Fruit fly (Drosophila melanogaster): ENCODE data around the gene GILT1.

Gene GILT1

DNA sequence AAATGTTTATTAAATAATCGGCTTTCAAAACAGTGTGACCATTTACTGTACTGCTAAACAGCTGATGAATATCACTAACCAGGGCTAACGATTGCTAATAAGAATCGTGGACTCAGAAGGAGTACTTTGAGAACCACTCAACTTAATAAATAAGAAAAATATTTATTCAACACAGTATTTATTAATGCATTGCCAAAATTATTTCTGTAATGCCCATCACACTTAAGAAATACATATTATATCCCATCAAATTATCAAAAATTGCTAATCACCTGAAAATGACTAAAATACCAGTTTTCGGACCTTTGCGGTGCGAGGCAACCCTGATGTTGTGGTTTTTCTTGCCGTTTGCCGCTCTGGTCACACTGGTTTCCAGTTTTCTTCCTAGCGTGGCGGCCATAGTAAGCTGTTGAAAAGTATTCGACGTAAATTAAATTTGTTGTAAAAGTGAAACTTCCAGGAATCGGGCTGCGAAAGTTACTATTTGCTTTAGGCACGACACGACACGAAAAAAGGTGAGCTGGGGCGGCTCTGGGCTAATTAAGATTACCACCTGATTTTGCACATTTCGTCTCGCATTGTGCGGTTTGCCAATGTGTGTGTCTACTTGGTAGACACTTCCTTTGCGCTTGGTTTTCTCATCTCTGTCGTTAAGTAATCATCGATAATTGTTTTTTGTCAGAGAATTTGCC is 19.8 kb downstream of the GILT1 start, which contains the start of the genes mRpS21 and Droj2 (continued):
- peak; percentile 92 for TF ChIP-seq sens (GFP tag)
- no peak for TF ChIP-seq Hr78 (GFP tag; optimal IDR thresholded peaks at IDR 0.05)
- TF ChIP-seq CG15479 (GFP tag; optimal IDR thresholded peaks at IDR 0.05), result no peak
- TF ChIP-seq Ssrp (tag; optimal IDR thresholded peaks at IDR 0.05), result no peak
- no peak for TF ChIP-seq CkIIα-i1 (GFP tag; IDR thresholded peaks at IDR 0.05)
- TF ChIP-seq ci (GFP tag; IDR thresholded peaks at IDR 0.05), result 0 out of 3 replicates have a peak, but pooled peaks have one; percentile 48
- TF ChIP-seq tup (GFP tag; optimal IDR thresholded peaks at IDR 0.05), result no peak
- TF ChIP-seq Xbp1 (GFP tag; optimal IDR thresholded peaks at IDR 0.05), result peak; percentile 61
- TF ChIP-seq CG1233 (GFP tag; optimal IDR thresholded peaks at IDR 0.05), result no peak
- TF ChIP-seq Ptx1 (GFP tag; IDR thresholded peaks at IDR 0.05), result peak; percentile 37; the same call in 1 of the 2 replicates
- peak; percentile 67 for TF ChIP-seq Nf-YC (tag; optimal IDR thresholded peaks at IDR 0.05)
- TF ChIP-seq unc-4 (GFP tag; IDR thresholded peaks at IDR 0.05; ENCODE audit: partially characterized antibody), result no peak
- no peak for TF ChIP-seq CG10274 (GFP tag; optimal IDR thresholded peaks at IDR 0.05)
- TF ChIP-seq slou (GFP tag; optimal IDR thresholded peaks at IDR 0.05), result peak; percentile 24
- TF ChIP-seq E2f1 (GFP tag; IDR thresholded peaks at IDR 0.05), result peak; percentile 40; the same call in 1 of the 2 replicates
- TF ChIP-seq Ets65A (GFP tag), result peak; percentile 93
- peak; percentile 29 for TF ChIP-seq Bdp1 (GFP tag; optimal IDR thresholded peaks at IDR 0.05)
- TF ChIP-seq esg (GFP tag; conservative IDR thresholded peaks at IDR 0.05), result peak; percentile 23; the same call in 1 of the 2 replicates
- no peak for TF ChIP-seq CG11085 (GFP tag; IDR thresholded peaks at IDR 0.05)
- peak; percentile 85 for TF ChIP-seq CG12659 (GFP tag; optimal IDR thresholded peaks at IDR 0.05)
- no peak for TF ChIP-seq TFAM (GFP tag; optimal IDR thresholded peaks at IDR 0.05)
- no peak for TF ChIP-seq CG43689 (GFP tag; IDR thresholded peaks at IDR 0.05)
- TF ChIP-seq z (GFP tag; IDR thresholded peaks at IDR 0.05), result no peak
- TF ChIP-seq CG18599 (GFP tag; optimal IDR thresholded peaks at IDR 0.05), result no peak
- no peak for TF ChIP-seq tap (tag; optimal IDR thresholded peaks at IDR 0.05)
- peak; percentile 14; the same call in 1 of the 2 replicates for TF ChIP-seq CG14441 (GFP tag; IDR thresholded peaks at IDR 0.05)
- TF ChIP-seq H15 (GFP tag; IDR thresholded peaks at IDR 0.05), result 0 out of 3 replicates have a peak, but pooled peaks have one; percentile 27
- TF ChIP-seq Abd-B (GFP tag; optimal IDR thresholded peaks at IDR 0.05), result peak; percentile 52
- TF ChIP-seq NfI (GFP tag; optimal IDR thresholded peaks at IDR 0.05), result peak; percentile 30
- TF ChIP-seq nom (GFP tag; optimal IDR thresholded peaks at IDR 0.05), result peak; percentile 57
- TF ChIP-seq cad (GFP tag; optimal IDR thresholded peaks at IDR 0.05), result no peak
- peak; percentile 69 for TF ChIP-seq CG31441 (GFP tag; IDR thresholded peaks at IDR 0.05)
- 0 out of 4 replicates have a peak, but pooled peaks have one; percentile 12 for TF ChIP-seq Gug (GFP tag; IDR thresholded peaks at IDR 0.05)
- TF ChIP-seq dmrt99B (tag; optimal IDR thresholded peaks at IDR 0.05), result no peak
- peak; percentile 21; the same call in 1 of the 2 replicates for TF ChIP-seq HLH3B (GFP tag; IDR thresholded peaks at IDR 0.05)
- no peak for TF ChIP-seq CG10462 (GFP tag; optimal IDR thresholded peaks at IDR 0.05)
- no peak for TF ChIP-seq CG7357 (GFP tag; IDR thresholded peaks at IDR 0.05)
- no peak for TF ChIP-seq CG2875 (GFP tag; optimal IDR thresholded peaks at IDR 0.05)
- no peak for TF ChIP-seq vfl (GFP tag; optimal IDR thresholded peaks at IDR 0.05)
- no peak for TF ChIP-seq gt (GFP tag; IDR thresholded peaks at IDR 0.05)
- no peak for TF ChIP-seq onecut (GFP tag; IDR thresholded peaks at IDR 0.05)
- TF ChIP-seq lmd (GFP tag; IDR thresholded peaks at IDR 0.05), result peak; percentile 52; the same call in 1 of the 2 replicates
- no peak for TF ChIP-seq Hr39 (optimal IDR thresholded peaks at IDR 0.05)
- TF ChIP-seq Sox100B (GFP tag; optimal IDR thresholded peaks at IDR 0.05), result no peak
- no peak for TF ChIP-seq disco-r (GFP tag; optimal IDR thresholded peaks at IDR 0.05)
- TF ChIP-seq tgo (GFP tag; IDR thresholded peaks at IDR 0.05), result 0 out of 3 replicates have a peak, but pooled peaks have one; percentile 17
- peak; percentile 12 for TF ChIP-seq CG9609 (GFP tag; optimal IDR thresholded peaks at IDR 0.05)
- TF ChIP-seq pzg (GFP tag; optimal IDR thresholded peaks at IDR 0.05), result peak; percentile 89
- no peak for TF ChIP-seq CG7271 (tag; optimal IDR thresholded peaks at IDR 0.05)
- TF ChIP-seq CG13775 (GFP tag; optimal IDR thresholded peaks at IDR 0.05), result peak; percentile 56
